Worm (Caenorhabditis elegans) whole organism, midembryonic: ENCODE results near the gene osm-9.

ENCODE experiments used
- flt-1 ChIP-seq: fragments of 200-800 bp; sonication (Bioruptor generic); IDR thresholded peaks from 2 replicates; pipeline ENCODE4 v1.3.6; 2022; ENCODE audit warnings: missing genetic modification characterization, missing compliant biosample characterization
- med-1 ChIP-seq: sonication (generic microtip); optimal IDR thresholded peaks from 2 replicates; lab custom pipeline; 2017; ENCODE audit warnings: missing genetic modification characterization, mild to moderate bottlenecking, missing compliant biosample characterization, antibody characterized with exemption, missing genetic modification reagents; ENCODE audit not compliant: insufficient read depth
- ref-1 ChIP-seq: fragments of 200-800 bp; sonication (Bioruptor generic); conservative IDR thresholded peaks from 2 replicates; pipeline ENCODE4 v1.3.6; 2022; ENCODE audit warnings: missing genetic modification reagents, missing genetic modification characterization, missing compliant biosample characterization
- tab-1 ChIP-seq: fragments of 200-800 bp; sonication (Bioruptor generic); IDR thresholded peaks from 2 replicates; pipeline ENCODE4 v1.3.6; 2022; ENCODE audit warnings: missing genetic modification characterization, missing compliant biosample characterization
- ztf-23 ChIP-seq: fragments of 200-800 bp; sonication (Bioruptor generic); IDR thresholded peaks from 2 replicates; pipeline ENCODE4 v1.3.6; 2022; ENCODE audit warnings: missing genetic modification reagents, missing genetic modification characterization, missing compliant biosample characterization

DNA sequence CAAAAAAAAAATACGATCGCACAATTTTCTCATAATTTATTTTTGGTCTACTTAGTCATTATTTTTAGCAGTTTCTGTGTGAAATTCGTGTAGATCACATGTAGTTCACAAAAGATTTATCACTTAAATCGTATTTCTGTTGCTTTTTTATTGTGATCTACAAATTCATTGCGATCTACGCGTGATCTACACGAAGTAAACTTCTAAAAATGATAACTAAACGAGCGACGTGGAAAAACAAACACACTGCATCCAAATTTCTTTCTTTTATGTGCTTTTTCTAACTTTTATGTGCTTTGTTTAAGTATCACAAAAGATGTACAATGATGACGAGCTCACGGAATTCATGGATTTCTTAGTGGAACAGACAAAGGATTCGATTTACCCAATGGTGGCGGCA is 17.4 kb downstream of the osm-9 start, which contains the start of gene B0212.3:
- TF ChIP-seq ztf-23, result no peak
- TF ChIP-seq flt-1 (GFP tag; lab: Robert Waterston, UW), result no peak
- no peak for TF ChIP-seq med-1 (GFP tag; lab: Kevin White, UChicago)
- no peak for TF ChIP-seq tab-1 (GFP tag; lab: Robert Waterston, UW)
- no peak for TF ChIP-seq ref-1
